Fruit fly (Drosophila melanogaster) whole organism, pupa: Measurements from ENCODE around the gene Ufsp2.

Experiments used
- CG15710 ChIP-seq: fragments of 200-800 bp; sonication (Bioruptor generic); optimal IDR thresholded peaks from 2 replicates; lab custom pipeline; 2018; ENCODE audit warnings: missing biosample characterization, mild to moderate bottlenecking, missing genetic modification characterization, moderate library complexity
- CG17806 ChIP-seq: fragments of 200-800 bp; sonication (Bioruptor generic); optimal IDR thresholded peaks from 2 replicates; lab custom pipeline; 2018; ENCODE audit warnings: missing biosample characterization, mild to moderate bottlenecking, missing genetic modification characterization, moderate library complexity
- CG32121 ChIP-seq: fragments of 200-800 bp; sonication (Bioruptor generic); IDR thresholded peaks from 2 replicates; pipeline ENCODE4 v1.3.6; 2022; ENCODE audit warnings: missing biosample characterization, missing genetic modification characterization
- CG34367 ChIP-seq: fragments of 200-800 bp; sonication (Bioruptor generic); optimal IDR thresholded peaks from 2 replicates; lab custom pipeline; 2018; ENCODE audit warnings: missing biosample characterization, mild to moderate bottlenecking, missing genetic modification characterization
- CG8301 ChIP-seq: fragments of 200-800 bp; sonication (Bioruptor generic); optimal IDR thresholded peaks from 2 replicates; lab custom pipeline; 2018; ENCODE audit warnings: missing biosample characterization, mild to moderate bottlenecking, missing genetic modification characterization
- EcR ChIP-seq: fragments of 200-800 bp; sonication (Bioruptor generic); optimal IDR thresholded peaks from 3 replicates; lab custom pipeline; 2019; ENCODE audit warnings: missing biosample characterization, missing genetic modification characterization, mild to moderate bottlenecking, moderate library complexity, missing genetic modification reagents
- Pif1A ChIP-seq: fragments of 200-800 bp; sonication (Bioruptor generic); optimal IDR thresholded peaks from 3 replicates; lab custom pipeline; 2016; ENCODE audit warnings: missing biosample characterization, missing genetic modification characterization
- Pif1B ChIP-seq: fragments of 200-800 bp; sonication (Bioruptor generic); optimal IDR thresholded peaks from 3 replicates; lab custom pipeline; 2016; ENCODE audit warnings: missing biosample characterization, missing genetic modification characterization
- Snoo ChIP-seq: fragments of 200-800 bp; sonication (Bioruptor generic); optimal IDR thresholded peaks from 3 replicates; lab custom pipeline; 2017; ENCODE audit warnings: missing biosample characterization, mild to moderate bottlenecking, missing genetic modification characterization, inconsistent platforms
- fd96Ca ChIP-seq: fragments of 200-800 bp; sonication (Bioruptor generic); IDR thresholded peaks from 3 replicates; pipeline ENCODE4 v1.3.6; 2022; ENCODE audit warnings: missing biosample characterization, missing genetic modification characterization
- gl ChIP-seq: fragments of 200-800 bp; sonication (Bioruptor generic); optimal IDR thresholded peaks from 2 replicates; lab custom pipeline; 2018; ENCODE audit warnings: missing biosample characterization, mild to moderate bottlenecking, missing genetic modification characterization
- rn ChIP-seq: fragments of 200-800 bp; sonication (Bioruptor generic); IDR thresholded peaks from 2 replicates; pipeline ENCODE4 v1.3.6; 2022; ENCODE audit warnings: missing biosample characterization, missing genetic modification characterization

DNA sequence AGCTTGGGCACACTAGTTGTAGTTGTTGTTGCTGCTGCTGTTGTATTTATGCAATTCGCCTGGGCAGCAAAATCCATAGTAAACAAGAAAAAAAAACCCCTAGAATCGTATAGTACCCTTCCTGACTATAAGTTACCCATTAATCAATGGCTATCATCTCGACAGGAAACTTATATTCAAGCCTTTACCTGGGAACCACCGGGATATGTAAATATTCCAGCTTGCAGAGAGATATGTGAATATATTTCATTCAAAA is 12.6 kb upstream of the Ufsp2 start:
- TF ChIP-seq EcR (GFP tag; lab: Kevin White, UChicago) (no peak), CG32121 (no peak), CG8301 (tag; lab: Kevin White, UChicago) (no peak), Pif1A (no peak), CG15710 (tag; lab: Kevin White, UChicago) (no peak), CG34367 (tag; lab: Kevin White, UChicago) (no peak), gl (tag; lab: Kevin White, UChicago) (no peak), rn (GFP tag; lab: Robert Waterston, UW) (no peak), Snoo (tag; lab: Kevin White, UChicago) (no peak), CG17806 (no peak), fd96Ca (no peak), Pif1B (GFP tag; lab: Kevin White, UChicago) (no peak)
